Worm (Caenorhabditis elegans) whole organism, L2 larva: Measurements from ENCODE around the gene clec-210.

Source experiments
- C34F6.9 ChIP-seq: fragments of 150-350 bp; optimal IDR thresholded peaks from 2 replicates; lab custom pipeline; 2014; ENCODE audit warnings: missing biosample characterization, missing genetic modification characterization
- F13H6.1 ChIP-seq: sonication (generic microtip); optimal IDR thresholded peaks from 2 replicates; lab custom pipeline; 2016; ENCODE audit warnings: missing genetic modification characterization, missing compliant biosample characterization
- R02D3.7 ChIP-seq: fragments of 150-350 bp; optimal IDR thresholded peaks from 2 replicates; lab custom pipeline; 2014; ENCODE audit warnings: missing biosample characterization, missing genetic modification characterization
- Y55F3AM.14 ChIP-seq: fragments of 200-800 bp; sonication (Bioruptor generic); optimal IDR thresholded peaks from 2 replicates; lab custom pipeline; 2018; ENCODE audit warnings: mild to moderate bottlenecking, missing genetic modification characterization, missing compliant biosample characterization
- ZK546.5 ChIP-seq: sonication (generic microtip); optimal IDR thresholded peaks from 2 replicates; lab custom pipeline; 2017; ENCODE audit warnings: missing biosample characterization, missing genetic modification characterization
- alr-1 ChIP-seq: fragments of 150-350 bp; optimal IDR thresholded peaks from 2 replicates; lab custom pipeline; 2014; ENCODE audit warnings: missing biosample characterization, missing genetic modification characterization
- ama-1 ChIP-seq: fragments of 150-350 bp; optimal IDR thresholded peaks from 2 replicates; lab custom pipeline; 2018; ENCODE audit warnings: inconsistent platforms
- blmp-1 ChIP-seq: sonication (generic microtip); optimal IDR thresholded peaks from 2 replicates; lab custom pipeline; 2017; ENCODE audit warnings: missing genetic modification characterization, mild to moderate bottlenecking, missing compliant biosample characterization, antibody characterized with exemption, moderate library complexity; ENCODE audit not compliant: insufficient read depth
- ceh-16 ChIP-seq: fragments of 150-350 bp; optimal IDR thresholded peaks from 2 replicates; lab custom pipeline; 2014; ENCODE audit warnings: missing biosample characterization, missing genetic modification characterization
- ceh-82 ChIP-seq: fragments of 150-350 bp; optimal IDR thresholded peaks from 2 replicates; lab custom pipeline; 2014; ENCODE audit warnings: missing biosample characterization, missing genetic modification characterization
- crh-2 ChIP-seq: sonication (generic microtip); optimal IDR thresholded peaks from 2 replicates; lab custom pipeline; 2017; ENCODE audit warnings: missing biosample characterization, missing genetic modification characterization
- dmd-4 ChIP-seq: sonication (generic microtip); optimal IDR thresholded peaks from 2 replicates; lab custom pipeline; 2017; ENCODE audit warnings: missing biosample characterization, missing genetic modification characterization
- egl-27 ChIP-seq: sonication (generic microtip); optimal IDR thresholded peaks from 3 replicates; lab custom pipeline; 2017; ENCODE audit warnings: missing biosample characterization, missing genetic modification reagents, missing genetic modification characterization
- elt-1 ChIP-seq: fragments of 150-350 bp; optimal IDR thresholded peaks from 2 replicates; lab custom pipeline; 2014; ENCODE audit warnings: missing biosample characterization, missing genetic modification characterization
- fos-1 ChIP-seq: fragments of 150-350 bp; optimal IDR thresholded peaks from 2 replicates; lab custom pipeline; 2014; ENCODE audit warnings: missing biosample characterization, missing genetic modification characterization
- gmeb-1 ChIP-seq: fragments of 150-350 bp; optimal IDR thresholded peaks from 2 replicates; lab custom pipeline; 2014; ENCODE audit warnings: missing biosample characterization, missing genetic modification characterization
- lin-11 ChIP-seq: fragments of 150-350 bp; sonication (generic microtip); optimal IDR thresholded peaks from 2 replicates; lab custom pipeline; 2014; ENCODE audit warnings: missing biosample characterization, missing genetic modification characterization, inconsistent platforms, mixed read lengths
- lin-13 ChIP-seq: fragments of 150-350 bp; optimal IDR thresholded peaks from 2 replicates; lab custom pipeline; 2014; ENCODE audit warnings: missing biosample characterization, missing genetic modification reagents, missing genetic modification characterization
- mab-5 ChIP-seq: fragments of 150-350 bp; optimal IDR thresholded peaks from 2 replicates; lab custom pipeline; 2014; ENCODE audit warnings: missing biosample characterization, missing genetic modification characterization
- mdl-1 ChIP-seq, 2 experiments: fragments of 150-350 bp in 1 of 2; sonication (generic microtip) in 1 of 2; optimal IDR thresholded peaks; 2 replicates each; lab custom pipeline; 2017; ENCODE audit warnings: missing biosample characterization in 2 of 2, missing genetic modification characterization in 2 of 2
- nhr-12 ChIP-seq: fragments of 150-350 bp; optimal IDR thresholded peaks from 2 replicates; lab custom pipeline; 2014; ENCODE audit warnings: missing biosample characterization, missing genetic modification characterization
- nhr-129 ChIP-seq: fragments of 150-350 bp; optimal IDR thresholded peaks from 2 replicates; lab custom pipeline; 2014; ENCODE audit warnings: missing biosample characterization, missing genetic modification characterization
- nhr-21 ChIP-seq: fragments of 150-350 bp; optimal IDR thresholded peaks from 2 replicates; lab custom pipeline; 2014; ENCODE audit warnings: missing biosample characterization, missing genetic modification characterization
- nhr-237 ChIP-seq: fragments of 150-350 bp; optimal IDR thresholded peaks from 2 replicates; lab custom pipeline; 2014; ENCODE audit warnings: missing biosample characterization, missing genetic modification characterization
- nhr-77 ChIP-seq: fragments of 150-350 bp; optimal IDR thresholded peaks from 2 replicates; lab custom pipeline; 2014; ENCODE audit warnings: missing biosample characterization, missing genetic modification characterization
- peb-1 ChIP-seq: fragments of 150-350 bp; optimal IDR thresholded peaks from 2 replicates; lab custom pipeline; 2014; ENCODE audit warnings: missing biosample characterization, missing genetic modification characterization
- sem-4 ChIP-seq: fragments of 150-350 bp; optimal IDR thresholded peaks from 2 replicates; lab custom pipeline; 2014; ENCODE audit warnings: missing biosample characterization, missing genetic modification reagents, missing genetic modification characterization
- skn-1 ChIP-seq: sonication (generic microtip); optimal IDR thresholded peaks from 2 replicates; lab custom pipeline; 2017; ENCODE audit warnings: missing biosample characterization, missing genetic modification characterization
- sma-9 ChIP-seq, 2 experiments: fragments of 150-350 bp in 1 of 2; sonication (generic microtip) in 1 of 2; optimal IDR thresholded peaks; 2 replicates each; lab custom pipeline; 2014 to 2016; ENCODE audit warnings: missing genetic modification characterization in 2 of 2, mild to moderate bottlenecking in 1 of 2, missing biosample characterization in 1 of 2, missing compliant biosample characterization in 1 of 2, missing genetic modification reagents in 1 of 2, moderate library complexity in 1 of 2
- snpc-4 ChIP-seq: fragments of 150-350 bp; optimal IDR thresholded peaks from 2 replicates; lab custom pipeline; 2014; ENCODE audit warnings: missing biosample characterization, missing genetic modification characterization
- unc-39 ChIP-seq: fragments of 150-350 bp; optimal IDR thresholded peaks from 2 replicates; lab custom pipeline; 2014; ENCODE audit warnings: missing biosample characterization, missing genetic modification characterization
- unc-55 ChIP-seq: fragments of 150-350 bp; sonication (generic microtip); optimal IDR thresholded peaks from 3 replicates; lab custom pipeline; 2014; ENCODE audit warnings: missing biosample characterization, missing genetic modification reagents, missing genetic modification characterization
- unc-62 ChIP-seq: fragments of 150-350 bp; optimal IDR thresholded peaks from 2 replicates; lab custom pipeline; 2014; ENCODE audit warnings: missing biosample characterization, missing genetic modification reagents, missing genetic modification characterization
- ztf-1 ChIP-seq: fragments of 200-800 bp; sonication (Bioruptor generic); conservative IDR thresholded peaks from 2 replicates; pipeline ENCODE4 v1.3.6; 2022; ENCODE audit warnings: missing genetic modification characterization, missing compliant biosample characterization
- ztf-11 ChIP-seq: sonication (generic microtip); optimal IDR thresholded peaks from 2 replicates; lab custom pipeline; 2017; ENCODE audit warnings: missing biosample characterization, missing genetic modification characterization
- ztf-4 ChIP-seq: fragments of 150-350 bp; optimal IDR thresholded peaks from 2 replicates; lab custom pipeline; 2014; ENCODE audit warnings: missing biosample characterization, missing genetic modification characterization

The clec-210 gene

ce11 chrV:3151862-3152261, 33.7 kb downstream of the clec-210 start, which contains the start of gene srab-6:
srab-6 (minus strand) TSS chrV:3151962.
- TF ChIP-seq snpc-4 (tag; lab: Kevin White, UChicago) (no peak), sem-4 (tag; lab: Kevin White, UChicago) (no peak), nhr-237 (tag; lab: Kevin White, UChicago) (no peak), elt-1 (no peak), lin-11 (no peak), lin-13 (GFP tag; lab: Kevin White, UChicago) (no peak), unc-39 (tag; lab: Kevin White, UChicago) (no peak), fos-1 (tag; lab: Kevin White, UChicago) (no peak), ztf-1 (no peak), mdl-1 (tag; optimal IDR thresholded peaks at IDR 0.05; lab: Kevin White, UChicago) (no peak), ztf-11 (tag; lab: Kevin White, UChicago) (no peak), sma-9 (GFP tag; optimal IDR thresholded peaks at IDR 0.05; lab: Kevin White, UChicago) (no peak), sma-9 (tag; optimal IDR thresholded peaks at IDR 0.05; lab: Kevin White, UChicago) (no peak), gmeb-1 (no peak), egl-27 (tag; lab: Kevin White, UChicago) (no peak), mab-5 (tag; lab: Kevin White, UChicago) (no peak), R02D3.7 (tag; lab: Kevin White, UChicago) (no peak), nhr-129 (tag; lab: Kevin White, UChicago) (no peak), ZK546.5 (tag; lab: Kevin White, UChicago) (no peak), ztf-4 (tag; lab: Kevin White, UChicago) (no peak), peb-1 (tag; lab: Kevin White, UChicago) (no peak)

DNA sequence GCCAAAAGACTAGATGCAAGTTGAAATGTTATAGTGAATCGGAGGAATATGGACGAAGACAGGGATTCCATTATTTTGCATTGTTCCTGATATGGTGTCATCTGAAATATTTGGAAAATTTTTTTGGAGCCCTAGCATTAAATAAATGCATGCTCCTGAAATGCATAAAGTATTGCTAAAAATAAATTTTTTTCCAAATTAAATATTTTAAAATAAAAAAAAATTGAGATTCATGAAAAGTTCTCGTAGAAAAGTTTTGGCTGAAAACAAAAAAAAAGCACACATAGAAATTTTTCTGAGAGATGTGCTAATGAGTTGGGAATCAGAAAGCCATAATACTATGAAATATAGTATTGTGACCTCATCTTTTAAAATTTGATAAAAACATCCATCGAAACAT, 36.9 kb downstream of the clec-210 start, which contains the start of gene srab-7:
TSS of gene srab-7 (minus strand) at position 101 of the 400 bp plus-strand sequence.
- TF ChIP-seq ZK546.5 (tag; lab: Kevin White, UChicago) (no peak), R02D3.7 (tag; lab: Kevin White, UChicago) (no peak), elt-1 (no peak), blmp-1 (no peak), ama-1 (lab: Kevin White, UChicago) (no peak), dmd-4 (tag; lab: Kevin White, UChicago) (no peak), unc-55 (GFP tag; lab: Kevin White, UChicago) (no peak), nhr-77 (tag; lab: Kevin White, UChicago) (no peak), ztf-4 (tag; lab: Kevin White, UChicago) (no peak), ztf-11 (tag; lab: Kevin White, UChicago) (no peak), ceh-82 (no peak), Y55F3AM.14 (no peak)
- TF ChIP-seq, all 48 proteins: peak for 0

DNA sequence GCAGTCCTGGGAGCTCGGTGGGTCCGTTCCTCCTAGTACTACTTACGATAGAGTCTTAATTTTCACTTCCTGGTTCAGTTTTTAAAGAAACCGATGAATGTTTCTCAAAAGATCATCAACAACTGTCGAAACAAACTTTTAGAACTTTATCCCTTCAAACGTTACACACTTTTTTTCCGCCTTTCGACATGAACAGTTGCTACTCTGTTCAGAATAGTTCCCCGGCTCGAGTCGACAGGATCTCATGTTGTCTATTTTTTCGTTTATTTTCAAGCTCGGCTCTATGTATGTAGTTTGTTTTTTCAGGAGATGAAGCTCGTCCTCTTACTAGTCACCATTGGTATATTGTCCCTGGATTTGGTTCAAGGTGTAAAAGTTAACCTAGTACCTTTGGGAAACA, 38.6 kb downstream of the clec-210 start, which contains the start of gene exh-1:
TSS of gene exh-1 (plus strand) at position 301 of the 400 bp plus-strand sequence.
- TF ChIP-seq alr-1 (tag; lab: Kevin White, UChicago): no peak
- no peak for TF ChIP-seq nhr-12 (tag; lab: Kevin White, UChicago)
- TF ChIP-seq blmp-1: no peak
- TF ChIP-seq fos-1 (tag; lab: Kevin White, UChicago): no peak
- no peak for TF ChIP-seq ztf-1
- TF ChIP-seq crh-2 (tag; lab: Kevin White, UChicago): no peak

DNA sequence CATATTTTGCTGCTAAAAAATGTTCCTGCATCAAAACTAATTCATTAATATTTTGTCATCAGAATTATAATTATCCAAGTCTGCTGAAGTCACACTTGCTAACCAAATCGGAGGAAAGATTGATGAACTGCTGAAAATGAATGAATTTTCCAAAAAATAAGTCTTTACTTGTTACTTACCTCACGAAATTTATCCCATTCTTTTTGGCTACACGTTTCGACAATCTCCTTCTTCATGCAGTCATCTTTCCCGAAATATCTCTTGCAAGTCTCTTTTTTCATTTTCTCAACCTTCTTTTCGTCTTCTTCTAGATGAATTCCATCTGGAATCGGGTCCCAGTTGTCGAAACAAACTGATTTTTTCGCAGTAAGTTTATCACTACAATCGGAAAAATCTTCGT, 40.2 kb downstream of the clec-210 start:
- TF ChIP-seq F13H6.1 (tag; lab: Kevin White, UChicago): no peak
- no peak for TF ChIP-seq ZK546.5 (tag; lab: Kevin White, UChicago)
- TF ChIP-seq egl-27 (tag; lab: Kevin White, UChicago): no peak
- TF ChIP-seq unc-39 (tag; lab: Kevin White, UChicago): no peak
- no peak for TF ChIP-seq sem-4 (tag; lab: Kevin White, UChicago)
- no peak for TF ChIP-seq unc-62 (GFP tag; lab: Kevin White, UChicago)
- no peak for TF ChIP-seq ceh-16
- no peak for TF ChIP-seq skn-1 (tag; lab: Kevin White, UChicago)
- no peak for TF ChIP-seq ztf-11 (tag; lab: Kevin White, UChicago)
- no peak for TF ChIP-seq nhr-21 (tag; lab: Kevin White, UChicago)
- no peak for TF ChIP-seq snpc-4 (tag; lab: Kevin White, UChicago)
- no peak for TF ChIP-seq blmp-1
- TF ChIP-seq C34F6.9 (tag; lab: Kevin White, UChicago): no peak
- TF ChIP-seq nhr-129 (tag; lab: Kevin White, UChicago): no peak
- TF ChIP-seq fos-1 (tag; lab: Kevin White, UChicago): no peak
- TF ChIP-seq lin-11: no peak
- TF ChIP-seq Y55F3AM.14: no peak
- TF ChIP-seq, all 48 proteins: peak for 0
